Fruit fly (Drosophila melanogaster) whole organism, prepupa: Measurements from ENCODE around the gene CG13314.
A peak's percentile ranks its signal among the peaks of the same experiment; 100 is the strongest.

Source experiments
- Blimp-1 ChIP-seq: fragments of 200-800 bp; sonication (Bioruptor generic); optimal IDR thresholded peaks from 3 replicates; lab custom pipeline; 2017; ENCODE audit warnings: missing biosample characterization, missing genetic modification characterization, mild to moderate bottlenecking, moderate library complexity, missing genetic modification reagents
- CG10631 ChIP-seq: fragments of 200-800 bp; sonication (Bioruptor generic); optimal IDR thresholded peaks from 2 replicates; lab custom pipeline; 2016; ENCODE audit warnings: missing biosample characterization, missing genetic modification characterization
- CG10669 ChIP-seq: fragments of 200-800 bp; sonication (Bioruptor generic); optimal IDR thresholded peaks from 3 replicates; lab custom pipeline; 2018; ENCODE audit warnings: missing biosample characterization, mild to moderate bottlenecking, missing genetic modification characterization, moderate library complexity
- CG11294 ChIP-seq: fragments of 200-800 bp; sonication (Bioruptor generic); IDR thresholded peaks from 2 replicates; pipeline ENCODE4 v1.3.6; 2022; ENCODE audit warnings: missing biosample characterization, missing genetic modification characterization
- CG11762 ChIP-seq: fragments of 200-800 bp; sonication (Bioruptor generic); optimal IDR thresholded peaks from 3 replicates; lab custom pipeline; 2016; ENCODE audit warnings: missing biosample characterization, missing genetic modification characterization; ENCODE audit not compliant: insufficient read depth
- CG11902 ChIP-seq: fragments of 200-800 bp; sonication (Bioruptor generic); optimal IDR thresholded peaks from 3 replicates; lab custom pipeline; 2016; ENCODE audit warnings: missing biosample characterization, missing genetic modification characterization
- CG15336 ChIP-seq: fragments of 200-800 bp; sonication (Bioruptor generic); IDR thresholded peaks from 2 replicates; pipeline ENCODE4 v1.3.6; 2022; ENCODE audit warnings: missing biosample characterization, missing genetic modification characterization
- CG1621 ChIP-seq: fragments of 200-800 bp; sonication (Bioruptor generic); optimal IDR thresholded peaks from 3 replicates; lab custom pipeline; 2018; ENCODE audit warnings: missing biosample characterization, mild to moderate bottlenecking, missing genetic modification characterization
- CG16779 ChIP-seq: fragments of 200-800 bp; sonication (Bioruptor generic); optimal IDR thresholded peaks from 3 replicates; lab custom pipeline; 2017; ENCODE audit warnings: missing biosample characterization, mild to moderate bottlenecking, missing genetic modification characterization
- CG3032 ChIP-seq: fragments of 200-800 bp; optimal IDR thresholded peaks from 2 replicates; lab custom pipeline; 2019; ENCODE audit warnings: missing biosample characterization, mild to moderate bottlenecking, missing genetic modification characterization, moderate library complexity
- CG31627 ChIP-seq: fragments of 200-800 bp; sonication (Bioruptor generic); optimal IDR thresholded peaks from 3 replicates; lab custom pipeline; 2016; ENCODE audit warnings: missing biosample characterization, missing genetic modification characterization
- CG32006 ChIP-seq: fragments of 200-800 bp; sonication (Bioruptor generic); optimal IDR thresholded peaks from 3 replicates; lab custom pipeline; 2017; ENCODE audit warnings: missing biosample characterization, mild to moderate bottlenecking, missing genetic modification characterization
- CG34406 ChIP-seq: fragments of 200-800 bp; sonication (Bioruptor generic); optimal IDR thresholded peaks from 3 replicates; lab custom pipeline; 2016; ENCODE audit warnings: missing biosample characterization, missing genetic modification characterization
- CG3919 ChIP-seq: fragments of 200-800 bp; sonication (Bioruptor generic); optimal IDR thresholded peaks from 3 replicates; lab custom pipeline; 2016; ENCODE audit warnings: missing biosample characterization, missing genetic modification characterization
- CG4318 ChIP-seq: fragments of 200-800 bp; sonication (Bioruptor generic); optimal IDR thresholded peaks from 3 replicates; lab custom pipeline; 2017; ENCODE audit warnings: missing biosample characterization, mild to moderate bottlenecking, missing genetic modification characterization
- CG6163 ChIP-seq: fragments of 200-800 bp; sonication (Bioruptor generic); IDR thresholded peaks from 3 replicates; pipeline ENCODE4 v1.3.6; 2022; ENCODE audit warnings: missing biosample characterization, missing genetic modification characterization
- CG6276 ChIP-seq: fragments of 200-800 bp; sonication (Bioruptor generic); optimal IDR thresholded peaks from 2 replicates; lab custom pipeline; 2017; ENCODE audit warnings: missing biosample characterization, mild to moderate bottlenecking, missing genetic modification characterization
- CG6792 ChIP-seq: fragments of 200-800 bp; sonication (Bioruptor generic); optimal IDR thresholded peaks from 3 replicates; lab custom pipeline; 2016; ENCODE audit warnings: missing biosample characterization, missing genetic modification characterization
- CG6808 ChIP-seq: fragments of 200-800 bp; sonication (Bioruptor generic); optimal IDR thresholded peaks from 3 replicates; lab custom pipeline; 2017; ENCODE audit warnings: missing biosample characterization, missing genetic modification characterization, mild to moderate bottlenecking, moderate library complexity, missing genetic modification reagents
- CG6854 ChIP-seq: fragments of 200-800 bp; sonication (Bioruptor generic); optimal IDR thresholded peaks from 2 replicates; lab custom pipeline; 2017; ENCODE audit warnings: missing biosample characterization, mild to moderate bottlenecking, missing genetic modification characterization
- CG7368 ChIP-seq: fragments of 200-800 bp; sonication (Bioruptor generic); optimal IDR thresholded peaks from 3 replicates; lab custom pipeline; 2016; ENCODE audit warnings: missing biosample characterization, missing genetic modification characterization
- CG8119 ChIP-seq: fragments of 200-800 bp; sonication (Bioruptor generic); IDR thresholded peaks from 3 replicates; pipeline ENCODE4 v1.3.6; 2022; ENCODE audit warnings: missing biosample characterization, missing genetic modification characterization
- CG8319 ChIP-seq: fragments of 200-800 bp; sonication (Bioruptor generic); optimal IDR thresholded peaks from 3 replicates; lab custom pipeline; 2016; ENCODE audit warnings: missing biosample characterization, missing genetic modification characterization
- CG8632 ChIP-seq: fragments of 200-800 bp; sonication (Bioruptor generic); optimal IDR thresholded peaks from 3 replicates; lab custom pipeline; 2016; ENCODE audit warnings: missing biosample characterization, missing genetic modification characterization
- CG9139 ChIP-seq: fragments of 200-800 bp; sonication (Bioruptor generic); optimal IDR thresholded peaks from 3 replicates; lab custom pipeline; 2017; ENCODE audit warnings: missing biosample characterization, mild to moderate bottlenecking, missing genetic modification characterization
- Eip75B ChIP-seq: fragments of 200-800 bp; sonication (Bioruptor generic); optimal IDR thresholded peaks from 3 replicates; lab custom pipeline; 2016; ENCODE audit warnings: missing biosample characterization, missing genetic modification characterization
- Eip93F ChIP-seq: fragments of 200-800 bp; sonication (Bioruptor generic); optimal IDR thresholded peaks from 2 replicates; lab custom pipeline; 2016; ENCODE audit warnings: missing biosample characterization, mild to moderate bottlenecking, missing genetic modification characterization
- Ets21C ChIP-seq: fragments of 200-800 bp; sonication (Bioruptor generic); optimal IDR thresholded peaks from 3 replicates; lab custom pipeline; 2016; ENCODE audit warnings: missing biosample characterization, missing genetic modification characterization
- Ets96B ChIP-seq: fragments of 200-800 bp; optimal IDR thresholded peaks from 2 replicates; lab custom pipeline; 2019; ENCODE audit warnings: missing biosample characterization, mild to moderate bottlenecking, missing genetic modification characterization, moderate library complexity
- Gug ChIP-seq: fragments of 200-800 bp; sonication (Bioruptor generic); IDR thresholded peaks from 2 replicates; pipeline ENCODE4 v1.3.6; 2022; ENCODE audit warnings: missing biosample characterization, missing genetic modification characterization
- Hr4 ChIP-seq: fragments of 200-800 bp; sonication (Bioruptor generic); optimal IDR thresholded peaks from 3 replicates; lab custom pipeline; 2016; ENCODE audit warnings: missing biosample characterization, missing genetic modification characterization
- Lpt ChIP-seq: fragments of 200-800 bp; sonication (Bioruptor generic); optimal IDR thresholded peaks from 3 replicates; lab custom pipeline; 2016; ENCODE audit warnings: missing biosample characterization, missing genetic modification characterization
- Met ChIP-seq: fragments of 200-800 bp; sonication (Bioruptor generic); optimal IDR thresholded peaks from 3 replicates; lab custom pipeline; 2016; ENCODE audit warnings: missing biosample characterization, missing genetic modification characterization
- OdsH ChIP-seq: fragments of 200-800 bp; sonication (Bioruptor generic); optimal IDR thresholded peaks from 3 replicates; lab custom pipeline; 2016; ENCODE audit warnings: missing biosample characterization, missing genetic modification characterization
- Smox ChIP-seq: fragments of 200-800 bp; sonication (Bioruptor generic); optimal IDR thresholded peaks from 3 replicates; lab custom pipeline; 2016; ENCODE audit warnings: missing biosample characterization, missing genetic modification characterization
- Sox102F ChIP-seq: fragments of 200-800 bp; sonication (Bioruptor generic); optimal IDR thresholded peaks from 2 replicates; lab custom pipeline; 2016; ENCODE audit warnings: missing biosample characterization, mild to moderate bottlenecking, missing genetic modification characterization
- Sox14 ChIP-seq: fragments of 200-800 bp; sonication (Bioruptor generic); optimal IDR thresholded peaks from 3 replicates; lab custom pipeline; 2016; ENCODE audit warnings: missing biosample characterization, missing genetic modification characterization
- Sox15 ChIP-seq: fragments of 200-800 bp; sonication (Bioruptor generic); optimal IDR thresholded peaks from 3 replicates; lab custom pipeline; 2016; ENCODE audit warnings: missing biosample characterization, missing genetic modification characterization
- acj6 ChIP-seq: fragments of 200-800 bp; sonication (Bioruptor generic); optimal IDR thresholded peaks from 3 replicates; lab custom pipeline; 2016; ENCODE audit warnings: missing biosample characterization, missing genetic modification characterization
- dsx ChIP-seq: fragments of 200-800 bp; optimal IDR thresholded peaks from 3 replicates; lab custom pipeline; 2019; ENCODE audit warnings: missing biosample characterization, mild to moderate bottlenecking, missing genetic modification characterization, moderate library complexity; ENCODE audit not compliant: poor library complexity, severe bottlenecking
- eg ChIP-seq: fragments of 200-800 bp; sonication (Bioruptor generic); IDR thresholded peaks from 3 replicates; pipeline ENCODE4 v1.3.6; 2022; ENCODE audit warnings: missing biosample characterization, missing genetic modification characterization
- esn ChIP-seq: fragments of 200-800 bp; sonication (Bioruptor generic); optimal IDR thresholded peaks from 2 replicates; lab custom pipeline; 2016; ENCODE audit warnings: missing biosample characterization, mild to moderate bottlenecking, missing genetic modification characterization, moderate library complexity
- fd85E ChIP-seq: fragments of 200-800 bp; sonication (Bioruptor generic); optimal IDR thresholded peaks from 3 replicates; lab custom pipeline; 2016; ENCODE audit warnings: missing biosample characterization, missing genetic modification characterization
- fkh ChIP-seq: fragments of 200-800 bp; sonication (Bioruptor generic); optimal IDR thresholded peaks from 3 replicates; lab custom pipeline; 2017; ENCODE audit warnings: missing biosample characterization, mild to moderate bottlenecking, missing genetic modification characterization, moderate library complexity
- pdm3 ChIP-seq: fragments of 200-800 bp; sonication (Bioruptor generic); optimal IDR thresholded peaks from 3 replicates; lab custom pipeline; 2016; ENCODE audit warnings: missing biosample characterization, missing genetic modification characterization
- spab ChIP-seq: fragments of 200-800 bp; sonication (Bioruptor generic); optimal IDR thresholded peaks from 2 replicates; lab custom pipeline; 2017; ENCODE audit warnings: missing biosample characterization, mild to moderate bottlenecking, missing genetic modification characterization, missing genetic modification reagents
- ss ChIP-seq, 2 experiments: fragments of 200-800 bp; sonication (Bioruptor generic); optimal IDR thresholded peaks; 2 replicates in 1 of 2; 3 replicates in 1 of 2; lab custom pipeline; 2017 to 2018; ENCODE audit warnings: mild to moderate bottlenecking in 2 of 2, missing biosample characterization in 2 of 2, missing genetic modification characterization in 2 of 2, moderate library complexity in 1 of 2
- svp ChIP-seq: fragments of 200-800 bp; sonication (Bioruptor generic); peaks from one replicate; lab custom pipeline; 2016; ENCODE audit warnings: missing biosample characterization, missing genetic modification characterization
- topi ChIP-seq: fragments of 200-800 bp; sonication (Bioruptor generic); optimal IDR thresholded peaks from 3 replicates; lab custom pipeline; 2016; ENCODE audit warnings: missing biosample characterization, missing genetic modification characterization
- vri ChIP-seq: fragments of 200-800 bp; sonication (Bioruptor generic); optimal IDR thresholded peaks from 3 replicates; lab custom pipeline; 2016; ENCODE audit warnings: missing biosample characterization, mild to moderate bottlenecking, missing genetic modification characterization

CG13314 gene

dm6 chr3L:8953199-8953956, 28.2 kb upstream of the CG13314 start:
- TF ChIP-seq CG16779 (tag; lab: Kevin White, UChicago) (peak; percentile 80), CG4318 (GFP tag; lab: Kevin White, UChicago) (peak; percentile 60), CG8319 (GFP tag; lab: Kevin White, UChicago) (no peak), CG7368 (GFP tag; lab: Kevin White, UChicago) (peak; percentile 21), CG11294 (no peak), Ets96B (peak; percentile 66), svp (GFP tag; lab: Kevin White, UChicago) (no peak), CG6163 (GFP tag; lab: Robert Waterston, UW) (no peak; the same call in 2 of the 3 replicates), Smox (peak; percentile 7), spab (GFP tag; lab: Kevin White, UChicago) (peak; percentile 54), CG8119 (GFP tag; lab: Robert Waterston, UW) (peak; percentile 68; the same call in 2 of the 3 replicates), Sox102F (GFP tag; lab: Kevin White, UChicago) (peak; percentile 68), CG6808 (peak; percentile 64), fkh (peak; percentile 7), Eip75B (GFP tag; lab: Kevin White, UChicago) (peak; percentile 76), topi (GFP tag; lab: Kevin White, UChicago) (peak; percentile 65), dsx (peak; percentile 46), CG10669 (peak; percentile 67), CG1621 (peak; percentile 44), Gug (GFP tag; lab: Robert Waterston, UW) (peak; percentile 41; the same call in 1 of the 2 replicates), CG10631 (GFP tag; lab: Kevin White, UChicago) (peak; percentile 78), CG11762 (peak; percentile 38), fd85E (no peak), CG3032 (tag; lab: Kevin White, UChicago) (peak; percentile 71), Hr4 (GFP tag; lab: Kevin White, UChicago) (peak; percentile 78), CG6276 (GFP tag; lab: Kevin White, UChicago) (peak; percentile 78), CG11902 (GFP tag; lab: Kevin White, UChicago) (no peak), ss (GFP tag; optimal IDR thresholded peaks at IDR 0.05; lab: Kevin White, UChicago) (peak; percentile 56 to 58), Lpt (peak; percentile 40), Ets21C (GFP tag; lab: Kevin White, UChicago) (peak; percentile 41), Eip93F (GFP tag; lab: Kevin White, UChicago) (peak; percentile 35), CG3919 (peak; percentile 53), eg (GFP tag; lab: Robert Waterston, UW) (peak; percentile 40; the same call in 2 of the 3 replicates), CG34406 (GFP tag; lab: Kevin White, UChicago) (peak; percentile 3), vri (GFP tag; lab: Kevin White, UChicago) (peak; percentile 7), Met (GFP tag; lab: Kevin White, UChicago) (peak; percentile 72), pdm3 (GFP tag; lab: Kevin White, UChicago) (peak; percentile 63), Sox15 (GFP tag; lab: Kevin White, UChicago) (no peak), OdsH (GFP tag; lab: Kevin White, UChicago) (peak; percentile 31), acj6 (GFP tag; lab: Kevin White, UChicago) (peak; percentile 42), esn (GFP tag; lab: Kevin White, UChicago) (peak; percentile 74), CG31627 (peak; percentile 44), CG32006 (GFP tag; lab: Kevin White, UChicago) (peak; percentile 90), CG9139 (peak; percentile 36), CG8632 (GFP tag; lab: Kevin White, UChicago) (peak; percentile 47), CG6854 (GFP tag; lab: Kevin White, UChicago) (peak; percentile 10), CG15336 (GFP tag; lab: Robert Waterston, UW) (peak; percentile 72; the same call in 1 of the 2 replicates), CG6792 (GFP tag; lab: Kevin White, UChicago) (peak; percentile 55), Blimp-1 (no peak), Sox14 (peak; percentile 66)
